Worm (Caenorhabditis elegans) whole organism, young adult: ENCODE measurements around the gene cpar-1.
A peak's percentile ranks its signal among the peaks of the same experiment; 100 is the strongest.

Experiments used
- B0035.1 ChIP-seq: sonication (generic microtip); optimal IDR thresholded peaks from 2 replicates; lab custom pipeline; 2016; ENCODE audit warnings: missing genetic modification characterization, mild to moderate bottlenecking, missing compliant biosample characterization, missing genotype, missing genetic modification reagents
- B0261.1 ChIP-seq: sonication (generic microtip); optimal IDR thresholded peaks from 2 replicates; lab custom pipeline; 2016; ENCODE audit warnings: mild to moderate bottlenecking, missing genetic modification characterization, moderate library complexity, missing compliant biosample characterization
- D2030.7 ChIP-seq: fragments of 200-800 bp; sonication (Bioruptor generic); IDR thresholded peaks from 2 replicates; pipeline ENCODE4 v1.3.6; 2022; ENCODE audit warnings: missing genetic modification reagents, missing genetic modification characterization, missing compliant biosample characterization
- F22D6.2 ChIP-seq: sonication (generic microtip); optimal IDR thresholded peaks from 2 replicates; lab custom pipeline; 2016; ENCODE audit warnings: mild to moderate bottlenecking, missing genetic modification characterization, missing compliant biosample characterization
- F23B12.7 ChIP-seq: sonication (generic microtip); optimal IDR thresholded peaks from 2 replicates; lab custom pipeline; 2017; ENCODE audit warnings: missing genetic modification characterization, mild to moderate bottlenecking, missing compliant biosample characterization, antibody characterized with exemption, moderate library complexity; ENCODE audit not compliant: insufficient read depth
- F33H1.4 ChIP-seq: fragments of 200-800 bp; sonication (Bioruptor generic); IDR thresholded peaks from 2 replicates; pipeline ENCODE4 v1.3.6; 2022; ENCODE audit warnings: missing genetic modification reagents, missing genetic modification characterization, missing compliant biosample characterization
- F37B4.10 ChIP-seq: fragments of 200-800 bp; sonication (Bioruptor generic); IDR thresholded peaks from 2 replicates; pipeline ENCODE4 v1.3.6; 2022; ENCODE audit warnings: missing genetic modification characterization, missing compliant biosample characterization
- F55B11.4 ChIP-seq: sonication (generic microtip); optimal IDR thresholded peaks from 2 replicates; lab custom pipeline; 2016; ENCODE audit warnings: missing compliant biosample characterization, missing genetic modification characterization, borderline replicate concordance; ENCODE audit not compliant: insufficient read depth
- F57A8.1 ChIP-seq: fragments of 200-800 bp; sonication (Bioruptor generic); optimal IDR thresholded peaks from 2 replicates; lab custom pipeline; 2018; ENCODE audit warnings: mild to moderate bottlenecking, missing genetic modification characterization, moderate library complexity, missing compliant biosample characterization
- K12H6.12 ChIP-seq: fragments of 200-800 bp; sonication (Bioruptor generic); optimal IDR thresholded peaks from 2 replicates; lab custom pipeline; 2018; ENCODE audit warnings: mild to moderate bottlenecking, missing genetic modification characterization, missing compliant biosample characterization
- T26A5.8 ChIP-seq: sonication (generic microtip); optimal IDR thresholded peaks from 2 replicates; lab custom pipeline; 2016; ENCODE audit warnings: missing genetic modification characterization, missing compliant biosample characterization
- Y56A3A.18 ChIP-seq: fragments of 200-800 bp; sonication (Bioruptor generic); IDR thresholded peaks from 2 replicates; pipeline ENCODE4 v1.3.6; 2022; ENCODE audit warnings: missing genetic modification reagents, missing genetic modification characterization, missing compliant biosample characterization
- ZK185.1 ChIP-seq: sonication (generic microtip); optimal IDR thresholded peaks from 2 replicates; lab custom pipeline; 2016; ENCODE audit warnings: mild to moderate bottlenecking, missing genetic modification characterization, missing compliant biosample characterization; ENCODE audit not compliant: poor library complexity, severe bottlenecking
- bed-2 ChIP-seq: fragments of 200-800 bp; sonication (Bioruptor generic); IDR thresholded peaks from 2 replicates; pipeline ENCODE4 v1.3.6; 2022; ENCODE audit warnings: missing genetic modification reagents, missing genetic modification characterization, missing compliant biosample characterization
- ceh-100 ChIP-seq: fragments of 200-800 bp; sonication (Bioruptor generic); IDR thresholded peaks from 2 replicates; pipeline ENCODE4 v1.3.6; 2022; ENCODE audit warnings: missing genetic modification reagents, missing genetic modification characterization, missing compliant biosample characterization
- ceh-27 ChIP-seq: fragments of 200-800 bp; sonication (Bioruptor generic); optimal IDR thresholded peaks from 2 replicates; lab custom pipeline; 2018; ENCODE audit warnings: mild to moderate bottlenecking, missing genetic modification characterization, moderate library complexity, missing compliant biosample characterization
- chd-7 ChIP-seq: sonication (generic microtip); optimal IDR thresholded peaks from 2 replicates; lab custom pipeline; 2016; ENCODE audit warnings: mild to moderate bottlenecking, missing genetic modification characterization, moderate library complexity, missing compliant biosample characterization
- die-1 ChIP-seq: sonication (generic microtip); optimal IDR thresholded peaks from 2 replicates; lab custom pipeline; 2016; ENCODE audit warnings: missing genotype, mild to moderate bottlenecking, missing genetic modification characterization, missing compliant biosample characterization
- dox-1 ChIP-seq: fragments of 200-800 bp; sonication (Bioruptor generic); IDR thresholded peaks from 2 replicates; pipeline ENCODE4 v1.3.6; 2022; ENCODE audit warnings: missing genetic modification reagents, missing genetic modification characterization, missing compliant biosample characterization
- dpff-1 ChIP-seq: sonication (generic microtip); optimal IDR thresholded peaks from 2 replicates; lab custom pipeline; 2017; ENCODE audit warnings: mild to moderate bottlenecking, missing genetic modification characterization, missing compliant biosample characterization
- egl-18 ChIP-seq: fragments of 200-800 bp; sonication (Bioruptor generic); IDR thresholded peaks from 2 replicates; pipeline ENCODE4 v1.3.6; 2022; ENCODE audit warnings: missing genetic modification reagents, missing genetic modification characterization, missing compliant biosample characterization
- egrh-3 ChIP-seq: fragments of 200-800 bp; sonication (Bioruptor generic); IDR thresholded peaks from 2 replicates; pipeline ENCODE4 v1.3.6; 2022; ENCODE audit warnings: missing genetic modification reagents, missing genetic modification characterization, missing compliant biosample characterization
- ekl-4 ChIP-seq: fragments of 200-800 bp; sonication (Bioruptor generic); IDR thresholded peaks from 2 replicates; pipeline ENCODE4 v1.3.6; 2022; ENCODE audit warnings: missing genetic modification reagents, missing genetic modification characterization, missing compliant biosample characterization
- gei-17 ChIP-seq: fragments of 200-800 bp; sonication (Bioruptor generic); optimal IDR thresholded peaks from 2 replicates; lab custom pipeline; 2018; ENCODE audit warnings: mild to moderate bottlenecking, missing genetic modification characterization, missing compliant biosample characterization
- him-1 ChIP-seq: sonication (generic microtip); optimal IDR thresholded peaks from 2 replicates; lab custom pipeline; 2016; ENCODE audit warnings: missing genotype, missing genetic modification reagents, missing genetic modification characterization, missing compliant biosample characterization
- hlh-12 ChIP-seq: sonication (generic microtip); optimal IDR thresholded peaks from 2 replicates; lab custom pipeline; 2016; ENCODE audit warnings: missing genetic modification characterization, missing compliant biosample characterization
- hmg-1.2 ChIP-seq: fragments of 200-800 bp; sonication (Bioruptor generic); IDR thresholded peaks from 2 replicates; pipeline ENCODE4 v1.3.6; 2022; ENCODE audit warnings: missing genetic modification reagents, missing genetic modification characterization, missing compliant biosample characterization
- hmg-20 ChIP-seq: fragments of 200-800 bp; sonication (Bioruptor generic); IDR thresholded peaks from 2 replicates; pipeline ENCODE4 v1.3.6; 2022; ENCODE audit warnings: missing genetic modification reagents, missing genetic modification characterization, missing compliant biosample characterization
- let-526 ChIP-seq: fragments of 200-800 bp; sonication (Bioruptor generic); IDR thresholded peaks from 2 replicates; pipeline ENCODE4 v1.3.6; 2022; ENCODE audit warnings: missing genetic modification reagents, missing genetic modification characterization, missing compliant biosample characterization
- let-607 ChIP-seq, 2 experiments: fragments of 200-800 bp in 1 of 2; sonication (Bioruptor generic) in 1 of 2; sonication (generic microtip) in 1 of 2; optimal IDR thresholded peaks; 2 replicates each; lab custom pipeline; 2016 to 2018; ENCODE audit warnings: mild to moderate bottlenecking in 2 of 2, missing compliant biosample characterization in 2 of 2, missing genetic modification characterization in 2 of 2, moderate library complexity in 2 of 2, missing genotype in 1 of 2
- lin-40 ChIP-seq: sonication (generic microtip); optimal IDR thresholded peaks from 2 replicates; lab custom pipeline; 2016; ENCODE audit warnings: missing genetic modification characterization, mild to moderate bottlenecking, missing compliant biosample characterization, missing genotype, missing genetic modification reagents
- lir-1 ChIP-seq: fragments of 200-800 bp; sonication (Bioruptor generic); conservative IDR thresholded peaks from 2 replicates; pipeline ENCODE4 v1.3.6; 2022; ENCODE audit warnings: missing genetic modification reagents, missing genetic modification characterization, missing compliant biosample characterization
- lsl-1 ChIP-seq: fragments of 200-800 bp; sonication (Bioruptor generic); optimal IDR thresholded peaks from 2 replicates; lab custom pipeline; 2018; ENCODE audit warnings: mild to moderate bottlenecking, missing genetic modification characterization, moderate library complexity, missing compliant biosample characterization
- madf-10 ChIP-seq: sonication (generic microtip); optimal IDR thresholded peaks from 2 replicates; lab custom pipeline; 2016; ENCODE audit warnings: mild to moderate bottlenecking, missing genetic modification characterization, missing compliant biosample characterization
- mcd-1 ChIP-seq: fragments of 200-800 bp; sonication (Bioruptor generic); IDR thresholded peaks from 2 replicates; pipeline ENCODE4 v1.3.6; 2022; ENCODE audit warnings: missing genetic modification reagents, missing genetic modification characterization, missing compliant biosample characterization
- mel-28 ChIP-seq: sonication (generic microtip); optimal IDR thresholded peaks from 2 replicates; lab custom pipeline; 2016; ENCODE audit warnings: borderline replicate concordance, mild to moderate bottlenecking, missing genetic modification characterization, missing compliant biosample characterization
- mxl-1 ChIP-seq: sonication (generic microtip); optimal IDR thresholded peaks from 2 replicates; lab custom pipeline; 2016; ENCODE audit warnings: missing genetic modification characterization, missing compliant biosample characterization
- nfya-2 ChIP-seq: fragments of 200-800 bp; sonication (Bioruptor generic); IDR thresholded peaks from 2 replicates; pipeline ENCODE4 v1.3.6; 2022; ENCODE audit warnings: missing genetic modification reagents, missing genetic modification characterization, missing compliant biosample characterization
- nhr-27 ChIP-seq: fragments of 200-800 bp; sonication (Bioruptor generic); optimal IDR thresholded peaks from 2 replicates; lab custom pipeline; 2018; ENCODE audit warnings: mild to moderate bottlenecking, missing genetic modification characterization, moderate library complexity, missing compliant biosample characterization
- nhr-80 ChIP-seq: sonication (generic microtip); optimal IDR thresholded peaks from 2 replicates; lab custom pipeline; 2016; ENCODE audit warnings: missing genetic modification characterization, missing compliant biosample characterization
- pha-4 ChIP-seq: fragments of 150-350 bp; sonication (generic microtip); optimal IDR thresholded peaks from 2 replicates; lab custom pipeline; 2014; ENCODE audit warnings: missing biosample characterization, missing genetic modification reagents, missing genetic modification characterization
- sea-2 ChIP-seq: fragments of 200-800 bp; sonication (Bioruptor generic); IDR thresholded peaks from 2 replicates; pipeline ENCODE4 v1.3.6; 2022; ENCODE audit warnings: missing genetic modification characterization, missing compliant biosample characterization
- snpc-4 ChIP-seq, 5 experiments: fragments of 150-350 bp in 1 of 5; sonication (generic microtip) in 4 of 5; optimal IDR thresholded peaks; 2 replicates each; lab custom pipeline; 2014 to 2018; ENCODE audit warnings: missing genetic modification characterization in 5 of 5, missing biosample characterization in 3 of 5, antibody characterized with exemption in 2 of 5, mild to moderate bottlenecking in 2 of 5, missing compliant biosample characterization in 2 of 5, missing genotype in 2 of 5, moderate library complexity in 2 of 5, missing genetic modification reagents in 1 of 5
- somi-1 ChIP-seq: fragments of 200-800 bp; sonication (Bioruptor generic); optimal IDR thresholded peaks from 2 replicates; lab custom pipeline; 2018; ENCODE audit warnings: mild to moderate bottlenecking, missing genetic modification characterization, missing compliant biosample characterization
- unc-62 ChIP-seq: fragments of 150-350 bp; optimal IDR thresholded peaks from 2 replicates; lab custom pipeline; 2014; ENCODE audit warnings: missing biosample characterization, missing genetic modification reagents, missing genetic modification characterization
- xnd-1 ChIP-seq: sonication (generic microtip); optimal IDR thresholded peaks from 2 replicates; lab custom pipeline; 2016; ENCODE audit warnings: missing genotype, missing genetic modification reagents, missing genetic modification characterization, missing compliant biosample characterization
- ztf-18 ChIP-seq: sonication (generic microtip); optimal IDR thresholded peaks from 2 replicates; lab custom pipeline; 2016; ENCODE audit warnings: missing genotype, mild to moderate bottlenecking, missing genetic modification characterization, missing compliant biosample characterization
- ztf-25 ChIP-seq: fragments of 200-800 bp; sonication (Bioruptor generic); IDR thresholded peaks from 2 replicates; pipeline ENCODE4 v1.3.6; 2022; ENCODE audit warnings: missing genetic modification reagents, missing genetic modification characterization, missing compliant biosample characterization
- ztf-26 ChIP-seq: sonication (generic microtip); optimal IDR thresholded peaks from 2 replicates; lab custom pipeline; 2017; ENCODE audit warnings: missing genetic modification characterization, missing compliant biosample characterization

The cpar-1 gene

DNA sequence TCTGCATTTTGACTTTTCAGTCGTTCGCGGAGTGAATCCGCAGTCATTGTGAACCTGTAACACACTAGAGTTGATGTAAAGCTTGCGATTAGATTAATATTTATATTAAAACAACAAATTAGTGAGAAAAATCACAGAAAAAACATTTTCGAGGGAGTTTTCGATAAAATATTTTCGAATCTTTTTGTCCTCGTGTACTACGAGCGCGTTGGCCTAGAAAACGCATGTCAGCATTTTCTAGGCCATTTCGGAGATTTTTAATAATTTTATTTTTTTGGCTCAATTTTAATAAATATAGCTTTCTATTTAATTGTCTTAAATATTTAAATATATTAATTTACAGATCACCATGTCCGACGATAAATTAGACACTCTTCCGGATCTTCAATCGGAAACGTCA, 31.6 kb downstream of the cpar-1 start, which contains the start of gene B0464.9 (continued):
- TF ChIP-seq xnd-1 (tag; lab: Kevin White, UChicago) = no peak
- TF ChIP-seq let-526 (GFP tag; lab: Robert Waterston, UW) = no peak
- TF ChIP-seq nfya-2 = no peak
- TF ChIP-seq pha-4 (tag; lab: Kevin White, UChicago) = no peak
- no peak for TF ChIP-seq die-1
- no peak for TF ChIP-seq T26A5.8 (tag; lab: Kevin White, UChicago)
- TF ChIP-seq nhr-80 (tag; lab: Kevin White, UChicago) = no peak
- no peak for TF ChIP-seq nhr-27 (tag; lab: Kevin White, UChicago)
- TF ChIP-seq lir-1 (GFP tag; lab: Robert Waterston, UW) = no peak
- TF ChIP-seq B0261.1 (tag; lab: Kevin White, UChicago) = no peak
- TF ChIP-seq F57A8.1 (GFP tag; lab: Kevin White, UChicago) = no peak
- no peak for TF ChIP-seq ztf-26 (tag; lab: Kevin White, UChicago)
- peak; percentile 42 for TF ChIP-seq ceh-27 (GFP tag; lab: Kevin White, UChicago)
- TF ChIP-seq dox-1 = 0 out of 2 replicates have a peak, but pooled peaks have one; percentile 9
- peak in 1 of 2 experiments; percentile 50 for TF ChIP-seq let-607 (tag; optimal IDR thresholded peaks at IDR 0.05; lab: Kevin White, UChicago)
- no peak for TF ChIP-seq sea-2 (GFP tag; lab: Robert Waterston, UW)
- peak; percentile 24 for TF ChIP-seq madf-10 (tag; lab: Kevin White, UChicago)
- no peak for TF ChIP-seq somi-1 (GFP tag; lab: Kevin White, UChicago)
- no peak for TF ChIP-seq ztf-25 (GFP tag; lab: Robert Waterston, UW)
- TF ChIP-seq mxl-1 (tag; lab: Kevin White, UChicago) = no peak
- peak; percentile 84 for TF ChIP-seq ZK185.1
- TF ChIP-seq F37B4.10 (GFP tag; lab: Robert Waterston, UW) = no peak
- TF ChIP-seq unc-62 (GFP tag; lab: Kevin White, UChicago) = no peak
- no peak for TF ChIP-seq him-1
- TF ChIP-seq chd-7 (tag; lab: Kevin White, UChicago) = no peak
- no peak for TF ChIP-seq F23B12.7
- no peak for TF ChIP-seq Y56A3A.18 (GFP tag; lab: Robert Waterston, UW)
- no peak for TF ChIP-seq D2030.7
- no peak for TF ChIP-seq egrh-3 (GFP tag; lab: Robert Waterston, UW)
- no peak for TF ChIP-seq gei-17
- no peak for TF ChIP-seq ztf-18
- peak; percentile 75 for TF ChIP-seq mcd-1 (GFP tag; lab: Robert Waterston, UW)
- peak; percentile 8 for TF ChIP-seq K12H6.12 (tag; lab: Kevin White, UChicago)
- TF ChIP-seq B0035.1 = no peak
- peak; percentile 24 for TF ChIP-seq lsl-1
- no peak for TF ChIP-seq hmg-20 (GFP tag; lab: Robert Waterston, UW)
- no peak for TF ChIP-seq hlh-12 (tag; lab: Kevin White, UChicago)
- TF ChIP-seq bed-2 (GFP tag; lab: Robert Waterston, UW) = no peak
- TF ChIP-seq mel-28 (tag; lab: Kevin White, UChicago) = no peak
- TF ChIP-seq egl-18 (GFP tag; lab: Robert Waterston, UW) = no peak
- no peak for TF ChIP-seq ekl-4 (GFP tag; lab: Robert Waterston, UW)
- TF ChIP-seq snpc-4 (GFP tag; optimal IDR thresholded peaks at IDR 0.05; lab: Kevin White, UChicago) = no peak
- peak in 1 of 4 experiments; percentile 36 for TF ChIP-seq snpc-4 (tag; optimal IDR thresholded peaks at IDR 0.05; lab: Kevin White, UChicago)
- TF ChIP-seq F22D6.2 (tag; lab: Kevin White, UChicago) = peak; percentile 21
- TF ChIP-seq lin-40 = peak; percentile 33
- TF ChIP-seq hmg-1.2 (GFP tag; lab: Robert Waterston, UW) = no peak
- no peak for TF ChIP-seq dpff-1 (tag; lab: Kevin White, UChicago)
- no peak; the same call in 1 of the 2 replicates for TF ChIP-seq F33H1.4 (GFP tag; lab: Robert Waterston, UW)
- no peak for TF ChIP-seq F55B11.4 (tag; lab: Kevin White, UChicago)
- no peak for TF ChIP-seq ceh-100 (GFP tag; lab: Robert Waterston, UW)
